Worm (Caenorhabditis elegans) whole organism, early embryonic: ENCODE results near the gene srh-284.

Experiments used
- B0310.2 ChIP-seq: sonication (generic microtip); optimal IDR thresholded peaks from 2 replicates; lab custom pipeline; 2016; ENCODE audit warnings: mild to moderate bottlenecking, missing genetic modification characterization, missing compliant biosample characterization
- F13C5.2 ChIP-seq: sonication (generic microtip); optimal IDR thresholded peaks from 2 replicates; lab custom pipeline; 2017; ENCODE audit warnings: mild to moderate bottlenecking, missing genetic modification characterization, inconsistent platforms, missing compliant biosample characterization
- aly-1 ChIP-seq: sonication (generic microtip); optimal IDR thresholded peaks from 2 replicates; lab custom pipeline; 2016; ENCODE audit warnings: missing genetic modification characterization, missing compliant biosample characterization
- ama-1 ChIP-seq: fragments of 150-350 bp; optimal IDR thresholded peaks from 2 replicates; lab custom pipeline; 2014
- ceh-13 ChIP-seq: fragments of 200-800 bp; sonication (Bioruptor generic); optimal IDR thresholded peaks from 2 replicates; lab custom pipeline; 2018; ENCODE audit warnings: mild to moderate bottlenecking, missing genetic modification characterization, missing compliant biosample characterization
- ceh-36 ChIP-seq: sonication (generic microtip); optimal IDR thresholded peaks from 2 replicates; lab custom pipeline; 2016; ENCODE audit warnings: missing genetic modification characterization, inconsistent platforms, missing compliant biosample characterization
- ets-7 ChIP-seq: sonication (generic microtip); optimal IDR thresholded peaks from 2 replicates; lab custom pipeline; 2016; ENCODE audit warnings: missing genotype, missing genetic modification characterization, missing compliant biosample characterization
- flt-1 ChIP-seq: fragments of 200-800 bp; sonication (Bioruptor generic); IDR thresholded peaks from 2 replicates; pipeline ENCODE4 v1.3.6; 2022; ENCODE audit warnings: missing genetic modification characterization, missing compliant biosample characterization
- hmg-4 ChIP-seq: fragments of 200-800 bp; sonication (Bioruptor generic); optimal IDR thresholded peaks from 2 replicates; lab custom pipeline; 2018; ENCODE audit warnings: mild to moderate bottlenecking, missing genetic modification characterization, missing compliant biosample characterization
- hnd-1 ChIP-seq: sonication (generic microtip); optimal IDR thresholded peaks from 2 replicates; lab custom pipeline; 2016; ENCODE audit warnings: missing genetic modification characterization, missing compliant biosample characterization
- pes-1 ChIP-seq: fragments of 200-800 bp; sonication (Bioruptor generic); IDR thresholded peaks from 2 replicates; pipeline ENCODE4 v1.3.6; 2022; ENCODE audit warnings: missing genetic modification reagents, missing genetic modification characterization, missing compliant biosample characterization
- scrt-1 ChIP-seq: fragments of 200-800 bp; sonication (Bioruptor generic); IDR thresholded peaks from 2 replicates; pipeline ENCODE4 v1.3.6; 2022; ENCODE audit warnings: missing genetic modification characterization, missing compliant biosample characterization
- sea-1 ChIP-seq: fragments of 200-800 bp; sonication (Bioruptor generic); conservative IDR thresholded peaks from 2 replicates; pipeline ENCODE4 v1.3.6; 2022; ENCODE audit warnings: missing genetic modification characterization, missing compliant biosample characterization
- tbx-11 ChIP-seq: fragments of 200-800 bp; sonication (Bioruptor generic); IDR thresholded peaks from 2 replicates; pipeline ENCODE4 v1.3.6; 2022; ENCODE audit warnings: missing genetic modification characterization, missing compliant biosample characterization
- tbx-37 ChIP-seq: fragments of 200-800 bp; sonication (Bioruptor generic); conservative IDR thresholded peaks from 2 replicates; pipeline ENCODE4 v1.3.6; 2022; ENCODE audit warnings: missing genetic modification reagents, missing genetic modification characterization, missing compliant biosample characterization
- tra-4 ChIP-seq: sonication (generic microtip); optimal IDR thresholded peaks from 2 replicates; lab custom pipeline; 2017; ENCODE audit warnings: missing genetic modification characterization, missing compliant biosample characterization

Gene srh-284

DNA sequence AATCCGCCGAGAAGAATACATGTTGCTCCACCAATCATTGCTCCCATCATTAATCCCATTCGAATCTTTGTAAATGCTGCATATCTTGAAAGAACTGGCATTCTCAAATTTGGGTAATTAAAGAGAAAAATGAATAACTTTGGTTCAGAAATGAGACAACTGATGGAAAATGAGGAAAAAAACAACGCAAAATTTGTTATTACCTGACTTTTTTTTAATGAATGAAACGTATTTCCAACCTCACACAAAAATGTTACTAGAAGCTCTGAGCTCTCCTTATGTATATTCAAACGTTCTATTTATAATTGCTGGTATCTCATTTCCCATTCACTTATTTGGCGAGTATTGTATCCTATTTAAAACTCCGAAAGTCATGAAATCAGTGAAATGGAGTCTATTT, 35.2 kb downstream of the srh-284 start, which contains the start of the genes Y94A7B.11 and srh-292:
Gene Y94A7B.11, minus strand, starts transcription at position 101 of the 400 bp plus-strand sequence.
Gene srh-292, plus strand, starts transcription at position 251 of the 400 bp plus-strand sequence.
- TF ChIP-seq pes-1 (GFP tag; lab: Robert Waterston, UW): no peak
- TF ChIP-seq aly-1 (tag; lab: Kevin White, UChicago): no peak
- TF ChIP-seq ama-1: no peak
- TF ChIP-seq flt-1: no peak
- no peak for TF ChIP-seq tbx-37 (GFP tag; lab: Robert Waterston, UW)
- no peak for TF ChIP-seq tra-4 (tag; lab: Kevin White, UChicago)
- TF ChIP-seq ceh-13: no peak
- no peak for TF ChIP-seq B0310.2 (tag; lab: Kevin White, UChicago)
- TF ChIP-seq scrt-1: no peak
- TF ChIP-seq tbx-11 (GFP tag; lab: Robert Waterston, UW): no peak

DNA sequence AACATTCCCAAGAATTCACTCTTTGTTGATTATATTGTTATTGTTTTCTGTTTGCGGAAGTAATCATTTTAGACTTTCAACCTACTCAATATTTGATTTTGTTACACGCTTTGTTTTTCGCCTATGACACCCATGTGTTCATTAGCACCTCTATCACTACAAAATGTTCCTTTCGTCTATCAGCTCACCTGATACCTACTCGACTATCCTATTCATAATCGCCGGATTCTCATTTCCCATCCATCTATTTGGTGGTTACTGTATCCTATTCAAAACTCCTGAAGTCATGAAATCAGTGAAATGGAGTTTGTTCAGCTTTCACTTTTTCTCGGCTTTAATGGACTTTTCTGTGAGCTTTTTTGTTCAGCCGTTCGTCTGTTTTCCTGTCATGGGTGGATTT, 38.0 kb downstream of the srh-284 start, which contains the start of gene srh-291:
Gene srh-291, plus strand, starts transcription at position 301 of the 400 bp plus-strand sequence.
- TF ChIP-seq B0310.2 (tag; lab: Kevin White, UChicago) (no peak), hnd-1 (tag; lab: Kevin White, UChicago) (no peak), pes-1 (GFP tag; lab: Robert Waterston, UW) (no peak)

DNA sequence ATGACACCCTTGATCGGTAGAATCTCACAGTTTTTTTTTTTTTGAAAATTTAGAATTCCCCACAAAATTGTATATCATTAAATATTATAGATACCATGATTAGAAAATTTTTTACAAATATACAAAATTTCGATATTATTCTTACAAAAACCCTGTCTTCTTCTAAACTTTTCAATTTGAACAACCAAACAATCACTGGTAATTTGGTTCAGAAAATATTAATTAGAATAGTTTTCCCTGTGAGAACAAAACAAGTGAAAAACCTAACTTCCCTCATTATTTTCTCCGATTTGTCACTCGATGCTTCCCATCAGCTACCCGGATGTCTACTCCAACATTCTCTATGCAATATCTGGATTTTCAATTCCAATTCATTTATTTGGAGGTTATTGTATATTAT, 42.7 kb downstream of the srh-284 start, which contains the start of gene srh-296:
Gene srh-296, plus strand, starts transcription at position 301 of the 400 bp plus-strand sequence.
- TF ChIP-seq ceh-36 (tag; lab: Kevin White, UChicago) (no peak), flt-1 (no peak), hmg-4 (GFP tag; lab: Kevin White, UChicago) (no peak), tbx-11 (GFP tag; lab: Robert Waterston, UW) (no peak), hnd-1 (tag; lab: Kevin White, UChicago) (no peak), ets-7 (tag; lab: Kevin White, UChicago) (no peak), tbx-37 (GFP tag; lab: Robert Waterston, UW) (no peak), sea-1 (GFP tag; lab: Robert Waterston, UW) (no peak), pes-1 (GFP tag; lab: Robert Waterston, UW) (no peak), ceh-13 (no peak), B0310.2 (tag; lab: Kevin White, UChicago) (no peak), scrt-1 (no peak), F13C5.2 (tag; lab: Kevin White, UChicago) (no peak), tra-4 (tag; lab: Kevin White, UChicago) (no peak), aly-1 (tag; lab: Kevin White, UChicago) (no peak), ama-1 (no peak)

DNA sequence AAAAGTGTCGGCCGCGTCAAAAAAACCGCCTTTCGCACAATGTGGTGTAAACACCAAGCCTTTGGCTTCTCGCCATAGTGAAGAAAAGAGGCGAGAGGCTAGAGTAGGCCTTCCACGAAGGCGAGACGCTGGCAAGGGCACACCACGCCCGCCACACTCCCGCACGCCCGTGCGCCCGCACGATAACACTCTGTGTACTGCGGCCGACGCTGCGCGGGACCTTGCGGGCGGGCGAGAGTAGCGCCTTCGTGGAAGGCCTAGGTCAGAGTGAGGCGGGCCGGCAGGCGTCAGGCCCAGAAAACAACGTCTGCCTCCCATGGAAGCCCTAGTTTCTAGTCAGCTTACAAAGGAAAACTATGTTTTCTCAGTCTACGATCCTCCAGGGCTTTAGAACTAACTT, 44.8 kb downstream of the srh-284 start:
- TF ChIP-seq sea-1 (GFP tag; lab: Robert Waterston, UW): no peak
- peak; percentile 31 for TF ChIP-seq aly-1 (tag; lab: Kevin White, UChicago)

DNA sequence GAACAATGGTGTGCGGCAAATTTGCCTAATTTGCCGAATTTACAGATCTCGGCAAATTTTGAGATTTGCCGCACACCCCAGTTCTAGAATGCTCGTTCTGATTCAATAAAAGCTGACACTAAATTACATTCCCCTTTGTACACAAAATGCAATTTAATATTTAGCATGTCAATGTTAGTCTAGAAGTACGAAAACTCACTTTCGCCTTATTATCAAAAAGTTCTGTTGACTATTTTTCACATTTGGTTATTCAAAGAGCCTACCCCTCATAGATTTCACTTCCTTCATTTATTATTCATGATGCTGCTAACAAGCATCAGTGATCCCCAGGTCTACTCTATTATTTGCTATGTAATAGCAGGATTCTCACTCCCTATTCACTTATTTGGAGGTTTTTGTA, 51.2 kb downstream of the srh-284 start, which contains the start of gene srh-298:
Gene srh-298, plus strand, starts transcription at position 301 of the 400 bp plus-strand sequence.
- TF ChIP-seq pes-1 (GFP tag; lab: Robert Waterston, UW) (no peak), tbx-11 (GFP tag; lab: Robert Waterston, UW) (no peak), hmg-4 (GFP tag; lab: Kevin White, UChicago) (no peak), flt-1 (no peak)
